1 fruit fly cellular context compared by ENCODE assay signal in genomic region chr4:1053653-1054163, dm6.
TF ChIP-seq lines count a peak whose summit lies in the region.

CaMKII (minus strand) TSS chr4:1053703.

TF ChIP-seq in whole organism, embryonic, 481 proteins besides CTCF, POLR2A, EP300 and RAD21 (continued from another document):
- no peak for TF ChIP-seq CG12071 (GFP tag; optimal IDR thresholded peaks at IDR 0.05; lab: Kevin White, UChicago)
- TF ChIP-seq CG6813 (GFP tag; optimal IDR thresholded peaks at IDR 0.05; lab: Kevin White, UChicago) = no peak
- TF ChIP-seq Ets65A (GFP tag; lab: Kevin White, UChicago) = no peak
- TF ChIP-seq CG6654 (GFP tag; optimal IDR thresholded peaks at IDR 0.05; lab: Kevin White, UChicago) = no peak
- no peak for TF ChIP-seq Sry-β (GFP tag; optimal IDR thresholded peaks at IDR 0.05; lab: Kevin White, UChicago)
- TF ChIP-seq yki (optimal IDR thresholded peaks at IDR 0.05; lab: Kevin White, UChicago) = no peak
- no peak for TF ChIP-seq rib (GFP tag; IDR thresholded peaks at IDR 0.05; lab: Robert Waterston, UW)
- TF ChIP-seq Hmx (GFP tag; optimal IDR thresholded peaks at IDR 0.05; lab: Kevin White, UChicago) = no peak
- TF ChIP-seq gcm2 (GFP tag; optimal IDR thresholded peaks at IDR 0.05; lab: Kevin White, UChicago) = no peak
- no peak for TF ChIP-seq CG16779 (GFP tag; IDR thresholded peaks at IDR 0.05; lab: Robert Waterston, UW)
- no peak for TF ChIP-seq D19A (tag; optimal IDR thresholded peaks at IDR 0.05; lab: Kevin White, UChicago)
- no peak for TF ChIP-seq Gug (GFP tag; IDR thresholded peaks at IDR 0.05; lab: Robert Waterston, UW)
- TF ChIP-seq Poxn (GFP tag; IDR thresholded peaks at IDR 0.05; lab: Robert Waterston, UW) = no peak
- no peak for TF ChIP-seq pfk (GFP tag; optimal IDR thresholded peaks at IDR 0.05; lab: Kevin White, UChicago)
- TF ChIP-seq Hr3 (GFP tag; optimal IDR thresholded peaks at IDR 0.05; lab: Kevin White, UChicago) = peak; percentile 39
- peak; percentile 22 for TF ChIP-seq CG17385 (GFP tag; optimal IDR thresholded peaks at IDR 0.05; lab: Kevin White, UChicago)
- TF ChIP-seq Oaz (GFP tag; IDR thresholded peaks at IDR 0.05; lab: Robert Waterston, UW) = no peak
- TF ChIP-seq lmd (GFP tag; IDR thresholded peaks at IDR 0.05; lab: Robert Waterston, UW) = no peak
- no peak for TF ChIP-seq CG8944 (GFP tag; optimal IDR thresholded peaks at IDR 0.05; lab: Kevin White, UChicago)
- no peak for TF ChIP-seq nerfin-2 (GFP tag; IDR thresholded peaks at IDR 0.05; lab: Robert Waterston, UW; ENCODE audit: partially characterized antibody)
- no peak for TF ChIP-seq ems (GFP tag; optimal IDR thresholded peaks at IDR 0.05; lab: Kevin White, UChicago)
- TF ChIP-seq CG18599 (GFP tag; optimal IDR thresholded peaks at IDR 0.05; lab: Kevin White, UChicago) = no peak
- TF ChIP-seq sens-2 (GFP tag; IDR thresholded peaks at IDR 0.05; lab: Robert Waterston, UW) = no peak
- no peak for TF ChIP-seq tll (GFP tag; optimal IDR thresholded peaks at IDR 0.05; lab: Kevin White, UChicago)
- peak; percentile 6 for TF ChIP-seq bab2 (GFP tag; optimal IDR thresholded peaks at IDR 0.05; lab: Kevin White, UChicago)
- TF ChIP-seq HLH4C (GFP tag; IDR thresholded peaks at IDR 0.05; lab: Robert Waterston, UW; ENCODE audit: partially characterized antibody) = no peak
- TF ChIP-seq CG10654 (GFP tag; optimal IDR thresholded peaks at IDR 0.05; lab: Kevin White, UChicago) = peak; percentile 10
- no peak for TF ChIP-seq Stat92E (GFP tag; optimal IDR thresholded peaks at IDR 0.05; lab: Kevin White, UChicago)
- no peak for TF ChIP-seq Sry-δ (GFP tag; optimal IDR thresholded peaks at IDR 0.05; lab: Kevin White, UChicago)
- no peak for TF ChIP-seq CG6683 (GFP tag; optimal IDR thresholded peaks at IDR 0.05; lab: Kevin White, UChicago)
- TF ChIP-seq Dip2 (GFP tag; IDR thresholded peaks at IDR 0.05; lab: Robert Waterston, UW) = no peak
- peak; percentile 87 for TF ChIP-seq CG30020 (tag; optimal IDR thresholded peaks at IDR 0.05; lab: Kevin White, UChicago)
- TF ChIP-seq Spps (tag; optimal IDR thresholded peaks at IDR 0.05; lab: Kevin White, UChicago) = no peak
- peak; percentile 20 for TF ChIP-seq gcm (GFP tag; optimal IDR thresholded peaks at IDR 0.05; lab: Kevin White, UChicago)
- TF ChIP-seq Awh (GFP tag; IDR thresholded peaks at IDR 0.05; lab: Robert Waterston, UW) = no peak
- TF ChIP-seq CG13296 (GFP tag; optimal IDR thresholded peaks at IDR 0.05; lab: Kevin White, UChicago) = peak; percentile 27
- no peak for TF ChIP-seq lola (GFP tag; optimal IDR thresholded peaks at IDR 0.05; lab: Kevin White, UChicago)
- TF ChIP-seq CG10462 (GFP tag; optimal IDR thresholded peaks at IDR 0.05; lab: Kevin White, UChicago) = no peak
- TF ChIP-seq CG33557 (GFP tag; optimal IDR thresholded peaks at IDR 0.05; lab: Kevin White, UChicago) = peak; percentile 14
- no peak for TF ChIP-seq CG8281 (tag; optimal IDR thresholded peaks at IDR 0.05; lab: Kevin White, UChicago)
- TF ChIP-seq Dref (GFP tag; IDR thresholded peaks at IDR 0.05; lab: Robert Waterston, UW) = no peak
- no peak for TF ChIP-seq CG3065 (GFP tag; optimal IDR thresholded peaks at IDR 0.05; lab: Kevin White, UChicago)
- no peak for TF ChIP-seq CG10959 (GFP tag; IDR thresholded peaks at IDR 0.05; lab: Robert Waterston, UW)
- TF ChIP-seq unc-4 (GFP tag; IDR thresholded peaks at IDR 0.05; lab: Robert Waterston, UW; ENCODE audit: partially characterized antibody) = no peak
- TF ChIP-seq CG16813 (GFP tag; IDR thresholded peaks at IDR 0.05; lab: Robert Waterston, UW; ENCODE audit: partially characterized antibody) = no peak
- peak; percentile 48 for TF ChIP-seq CG12299 (tag; optimal IDR thresholded peaks at IDR 0.05; lab: Kevin White, UChicago)
- no peak for TF ChIP-seq CG8924 (tag; optimal IDR thresholded peaks at IDR 0.05; lab: Kevin White, UChicago)
- TF ChIP-seq stwl (tag; optimal IDR thresholded peaks at IDR 0.05; lab: Kevin White, UChicago) = peak; percentile 27
- no peak for TF ChIP-seq Sin3A (optimal IDR thresholded peaks at IDR 0.05; lab: Kevin White, UChicago)
- TF ChIP-seq CG10366 (GFP tag; IDR thresholded peaks at IDR 0.05; lab: Robert Waterston, UW) = no peak
- no peak for TF ChIP-seq Hsf (GFP tag; optimal IDR thresholded peaks at IDR 0.05; lab: Kevin White, UChicago)
- TF ChIP-seq CG18011 (GFP tag; optimal IDR thresholded peaks at IDR 0.05; lab: Kevin White, UChicago) = no peak
- no peak for TF ChIP-seq seq (GFP tag; IDR thresholded peaks at IDR 0.05; lab: Robert Waterston, UW)
- no peak for TF ChIP-seq CG4707 (GFP tag; optimal IDR thresholded peaks at IDR 0.05; lab: Kevin White, UChicago)
- no peak for TF ChIP-seq CG11398 (GFP tag; optimal IDR thresholded peaks at IDR 0.05; lab: Kevin White, UChicago)
- TF ChIP-seq CG31224 (GFP tag; IDR thresholded peaks at IDR 0.05; lab: Robert Waterston, UW) = no peak
- no peak for TF ChIP-seq Lpt (GFP tag; optimal IDR thresholded peaks at IDR 0.05; lab: Kevin White, UChicago)
- TF ChIP-seq Neu2 (GFP tag; optimal IDR thresholded peaks at IDR 0.05; lab: Kevin White, UChicago; ENCODE audit: borderline replicate concordance) = no peak
- TF ChIP-seq tna (GFP tag; IDR thresholded peaks at IDR 0.05; lab: Robert Waterston, UW; ENCODE audit: partially characterized antibody) = no peak
- TF ChIP-seq CG11723 (GFP tag; optimal IDR thresholded peaks at IDR 0.05; lab: Kevin White, UChicago) = peak; percentile 59
- no peak for TF ChIP-seq tio (GFP tag; optimal IDR thresholded peaks at IDR 0.05; lab: Kevin White, UChicago)
- no peak for TF ChIP-seq CG7357 (GFP tag; IDR thresholded peaks at IDR 0.05; lab: Robert Waterston, UW)
- no peak for TF ChIP-seq CG42726 (GFP tag; IDR thresholded peaks at IDR 0.05; lab: Robert Waterston, UW; ENCODE audit: partially characterized antibody)
- no peak for TF ChIP-seq peb (GFP tag; IDR thresholded peaks at IDR 0.05; lab: Robert Waterston, UW)
- peak; percentile 7 for TF ChIP-seq Dp (GFP tag; optimal IDR thresholded peaks at IDR 0.05; lab: Kevin White, UChicago)
- no peak for TF ChIP-seq Jarid2 (GFP tag; optimal IDR thresholded peaks at IDR 0.05; lab: Kevin White, UChicago)
- no peak for TF ChIP-seq CG15011 (GFP tag; optimal IDR thresholded peaks at IDR 0.05; lab: Kevin White, UChicago)
- TF ChIP-seq dm (GFP tag; optimal IDR thresholded peaks at IDR 0.05; lab: Kevin White, UChicago) = no peak
- no peak for TF ChIP-seq CG7786 (GFP tag; optimal IDR thresholded peaks at IDR 0.05; lab: Kevin White, UChicago)
- TF ChIP-seq MBD-R2 (GFP tag; IDR thresholded peaks at IDR 0.05; lab: Robert Waterston, UW) = 0 out of 2 replicates have a peak, but pooled peaks have one; percentile 15
- TF ChIP-seq her (GFP tag; optimal IDR thresholded peaks at IDR 0.05; lab: Kevin White, UChicago) = peak; percentile 81
- TF ChIP-seq Eip74EF (GFP tag; optimal IDR thresholded peaks at IDR 0.05; lab: Kevin White, UChicago) = no peak
- TF ChIP-seq CG31441 (GFP tag; IDR thresholded peaks at IDR 0.05; lab: Robert Waterston, UW) = no peak
- no peak for TF ChIP-seq CG17912 (GFP tag; optimal IDR thresholded peaks at IDR 0.05; lab: Kevin White, UChicago)
- no peak for TF ChIP-seq gsb-n (tag; optimal IDR thresholded peaks at IDR 0.05; lab: Kevin White, UChicago)
- no peak for TF ChIP-seq cad (GFP tag; optimal IDR thresholded peaks at IDR 0.05; lab: Kevin White, UChicago)
- TF ChIP-seq pnt (GFP tag; optimal IDR thresholded peaks at IDR 0.05; lab: Kevin White, UChicago) = no peak
- no peak for TF ChIP-seq stc (GFP tag; IDR thresholded peaks at IDR 0.05; lab: Robert Waterston, UW)
- no peak for TF ChIP-seq CG14441 (GFP tag; IDR thresholded peaks at IDR 0.05; lab: Robert Waterston, UW)
- peak; percentile 41; the same call in 1 of the 3 replicates for TF ChIP-seq CG11695 (GFP tag; IDR thresholded peaks at IDR 0.05; lab: Robert Waterston, UW)
- TF ChIP-seq Hmr (GFP tag; optimal IDR thresholded peaks at IDR 0.05; lab: Kevin White, UChicago) = no peak
- no peak for TF ChIP-seq CG9215 (GFP tag; IDR thresholded peaks at IDR 0.05; lab: Robert Waterston, UW)
- peak; percentile 25 for TF ChIP-seq CG13424 (tag; optimal IDR thresholded peaks at IDR 0.05; lab: Kevin White, UChicago)
- TF ChIP-seq hbn (GFP tag; IDR thresholded peaks at IDR 0.05; lab: Robert Waterston, UW; ENCODE audit: partially characterized antibody) = no peak
- no peak for TF ChIP-seq kni (GFP tag; optimal IDR thresholded peaks at IDR 0.05; lab: Kevin White, UChicago)
- no peak for TF ChIP-seq CkIIα-i1 (GFP tag; IDR thresholded peaks at IDR 0.05; lab: Robert Waterston, UW)
- TF ChIP-seq Hr51 (GFP tag; optimal IDR thresholded peaks at IDR 0.05; lab: Kevin White, UChicago) = no peak
- TF ChIP-seq trem (tag; optimal IDR thresholded peaks at IDR 0.05; lab: Kevin White, UChicago) = peak; percentile 17
- TF ChIP-seq CG7745 (tag; optimal IDR thresholded peaks at IDR 0.05; lab: Kevin White, UChicago) = no peak
- TF ChIP-seq gfzf (GFP tag; optimal IDR thresholded peaks at IDR 0.05; lab: Kevin White, UChicago) = peak; percentile 1
- TF ChIP-seq ken (GFP tag; IDR thresholded peaks at IDR 0.05; lab: Robert Waterston, UW) = no peak
- TF ChIP-seq CG14667 (GFP tag; IDR thresholded peaks at IDR 0.05; lab: Robert Waterston, UW) = no peak
- no peak for TF ChIP-seq luna (GFP tag; optimal IDR thresholded peaks at IDR 0.05; lab: Kevin White, UChicago)
- TF ChIP-seq prd (optimal IDR thresholded peaks at IDR 0.05; lab: Kevin White, UChicago) = no peak
- no peak for TF ChIP-seq prd (GFP tag; IDR thresholded peaks at IDR 0.05; lab: Robert Waterston, UW)
- no peak for TF ChIP-seq kah (GFP tag; optimal IDR thresholded peaks at IDR 0.05; lab: Kevin White, UChicago)
- no peak for TF ChIP-seq ci (GFP tag; IDR thresholded peaks at IDR 0.05; lab: Robert Waterston, UW)
- no peak for TF ChIP-seq CG7963 (GFP tag; IDR thresholded peaks at IDR 0.05; lab: Robert Waterston, UW; ENCODE audit: partially characterized antibody)
- TF ChIP-seq CG12391 (tag; optimal IDR thresholded peaks at IDR 0.05; lab: Kevin White, UChicago) = no peak
- no peak for TF ChIP-seq CG12155 (GFP tag; optimal IDR thresholded peaks at IDR 0.05; lab: Kevin White, UChicago)
- no peak for TF ChIP-seq CG2199 (GFP tag; IDR thresholded peaks at IDR 0.05; lab: Robert Waterston, UW)
- TF ChIP-seq CG7372 (GFP tag; IDR thresholded peaks at IDR 0.05; lab: Robert Waterston, UW) = no peak
- TF ChIP-seq pros (GFP tag; optimal IDR thresholded peaks at IDR 0.05; lab: Kevin White, UChicago) = no peak
- no peak for TF ChIP-seq CG17186 (GFP tag; optimal IDR thresholded peaks at IDR 0.05; lab: Kevin White, UChicago)
- TF ChIP-seq CG9609 (GFP tag; optimal IDR thresholded peaks at IDR 0.05; lab: Kevin White, UChicago) = no peak
- TF ChIP-seq tin (GFP tag; optimal IDR thresholded peaks at IDR 0.05; lab: Kevin White, UChicago) = peak; percentile 14
- no peak for TF ChIP-seq grn (GFP tag; optimal IDR thresholded peaks at IDR 0.05; lab: Kevin White, UChicago)
- TF ChIP-seq sim (GFP tag; IDR thresholded peaks at IDR 0.05; lab: Robert Waterston, UW) = no peak
- peak; percentile 50 for TF ChIP-seq CG18262 (tag; optimal IDR thresholded peaks at IDR 0.05; lab: Kevin White, UChicago)
- TF ChIP-seq vnd (GFP tag; IDR thresholded peaks at IDR 0.05; lab: Robert Waterston, UW; ENCODE audit: partially characterized antibody) = no peak
- TF ChIP-seq Atf3 (GFP tag; optimal IDR thresholded peaks at IDR 0.05; lab: Kevin White, UChicago) = no peak
- TF ChIP-seq pzg (GFP tag; optimal IDR thresholded peaks at IDR 0.05; lab: Kevin White, UChicago) = peak; percentile 13
- TF ChIP-seq trh (GFP tag; optimal IDR thresholded peaks at IDR 0.05; lab: Kevin White, UChicago) = no peak
- TF ChIP-seq CrebB (tag; optimal IDR thresholded peaks at IDR 0.05; lab: Kevin White, UChicago) = no peak
- no peak for TF ChIP-seq insv (GFP tag; optimal IDR thresholded peaks at IDR 0.05; lab: Kevin White, UChicago)
- TF ChIP-seq Xbp1 (GFP tag; optimal IDR thresholded peaks at IDR 0.05; lab: Kevin White, UChicago) = peak; percentile 52
- TF ChIP-seq CG13624 (GFP tag; optimal IDR thresholded peaks at IDR 0.05; lab: Kevin White, UChicago) = peak; percentile 2
- no peak for TF ChIP-seq chn (GFP tag; optimal IDR thresholded peaks at IDR 0.05; lab: Kevin White, UChicago)
- no peak for TF ChIP-seq Taf1 (GFP tag; IDR thresholded peaks at IDR 0.05; lab: Robert Waterston, UW)
- TF ChIP-seq CHES-1-like (GFP tag; optimal IDR thresholded peaks at IDR 0.05; lab: Kevin White, UChicago) = no peak
- TF ChIP-seq CG17802 (tag; optimal IDR thresholded peaks at IDR 0.05; lab: Kevin White, UChicago) = no peak
